Fruit fly (Drosophila melanogaster): Measurements from ENCODE around the gene vito.

vito gene

DNA sequence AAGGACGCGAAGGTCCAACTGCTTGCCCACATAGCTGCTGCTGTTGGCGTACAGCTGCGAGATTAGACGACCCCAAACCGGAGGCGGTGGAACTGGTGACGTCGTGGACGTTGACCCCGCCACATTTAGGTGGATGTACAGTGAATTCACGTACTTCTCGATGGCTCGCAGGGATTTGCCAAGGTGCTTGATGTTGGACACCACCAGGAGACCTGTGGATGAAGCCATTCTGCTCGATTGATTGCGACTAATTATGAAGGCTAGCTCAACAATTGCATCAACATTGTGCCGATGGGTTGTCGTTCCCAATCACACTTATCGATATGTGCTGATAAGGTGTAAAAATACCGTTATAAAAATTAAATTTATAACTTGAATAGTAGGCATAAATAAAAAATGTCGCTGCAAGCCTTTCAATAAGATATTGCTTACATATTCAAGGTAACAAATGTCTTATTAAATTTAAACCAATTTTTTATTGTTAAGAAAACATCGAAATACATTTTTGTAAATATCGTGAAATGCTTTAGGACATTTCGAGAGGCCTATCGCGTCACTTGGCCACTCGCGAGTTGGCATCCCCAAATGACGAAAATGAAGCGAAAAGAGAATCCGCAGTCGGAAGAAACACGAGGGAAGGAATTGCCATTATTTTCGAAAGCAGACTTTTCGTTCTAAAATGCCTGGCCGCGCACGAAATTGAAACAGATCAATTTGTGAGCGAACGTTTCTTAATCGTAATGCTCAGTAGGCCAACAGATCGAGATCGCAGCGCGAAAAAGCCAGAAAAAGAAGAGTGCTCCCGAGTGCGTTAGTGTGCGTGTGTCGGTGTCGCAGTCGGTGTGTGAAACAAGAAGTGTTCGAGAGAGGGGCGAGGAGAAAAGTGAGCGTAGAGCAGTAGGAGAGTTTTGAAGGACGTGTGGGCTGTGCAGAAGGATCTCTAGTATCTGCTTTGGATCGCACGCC lies 8.3 kb downstream of the vito start, which contains the start of the genes Ppat-Dpck and scny:
Ppat-Dpck (minus strand) TSS at position 263 of the 966 bp plus-strand sequence.
scny (plus strand) TSS at position 471 of the 966 bp plus-strand sequence.
- TF ChIP-seq CG12768 (GFP tag; optimal IDR thresholded peaks at IDR 0.05) (peak; percentile 16), CG1620 (GFP tag; optimal IDR thresholded peaks at IDR 0.05) (no peak), tj (GFP tag; optimal IDR thresholded peaks at IDR 0.05) (peak; percentile 51), CG33017 (tag; optimal IDR thresholded peaks at IDR 0.05) (no peak), cic (GFP tag; optimal IDR thresholded peaks at IDR 0.05) (peak; percentile 52), bab1 (GFP tag; optimal IDR thresholded peaks at IDR 0.05) (peak; percentile 54), Crg-1 (GFP tag; optimal IDR thresholded peaks at IDR 0.05) (no peak), kay (GFP tag; ENCODE audit: borderline replicate concordance) (no peak), pad (GFP tag; optimal IDR thresholded peaks at IDR 0.05) (no peak), CG7101 (tag; optimal IDR thresholded peaks at IDR 0.05) (peak; percentile 48), Mnt (GFP tag; optimal IDR thresholded peaks at IDR 0.05) (peak; percentile 91), Hr96 (GFP tag; optimal IDR thresholded peaks at IDR 0.05) (no peak), ovo (GFP tag; optimal IDR thresholded peaks at IDR 0.05) (peak; percentile 83), CG11617 (GFP tag; optimal IDR thresholded peaks at IDR 0.05) (peak; percentile 60), cnc (optimal IDR thresholded peaks at IDR 0.05) (no peak), CG14711 (tag; optimal IDR thresholded peaks at IDR 0.05) (peak; percentile 88), Clk (GFP tag; optimal IDR thresholded peaks at IDR 0.05) (no peak)

DNA sequence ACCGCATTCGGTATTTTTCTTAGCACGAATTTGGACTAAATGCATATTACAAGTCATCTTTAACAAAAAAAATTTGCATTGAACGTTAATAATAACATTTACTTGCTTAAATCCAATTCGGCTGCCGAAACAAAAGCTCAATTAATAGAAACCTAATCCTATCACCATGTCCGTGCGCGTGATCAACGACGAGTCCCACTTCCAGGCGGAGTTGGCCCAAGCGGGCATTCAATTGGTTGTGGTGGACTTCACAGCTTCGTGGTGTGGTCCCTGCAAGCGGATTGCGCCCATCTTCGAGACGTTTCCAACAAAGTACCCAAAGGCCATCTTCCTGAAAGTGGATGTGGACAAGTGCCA lies 11.3 kb downstream of the vito start, which contains the start of gene Txl:
Txl (plus strand) TSS at position 3 of the 357 bp plus-strand sequence.
- TF ChIP-seq CG12768 (GFP tag; optimal IDR thresholded peaks at IDR 0.05) = no peak
- TF ChIP-seq Hr96 (GFP tag; optimal IDR thresholded peaks at IDR 0.05) = no peak
- no peak for TF ChIP-seq CG1620 (GFP tag; optimal IDR thresholded peaks at IDR 0.05)
- peak; percentile 85 to 95 for TF ChIP-seq cnc (optimal IDR thresholded peaks at IDR 0.05)

DNA sequence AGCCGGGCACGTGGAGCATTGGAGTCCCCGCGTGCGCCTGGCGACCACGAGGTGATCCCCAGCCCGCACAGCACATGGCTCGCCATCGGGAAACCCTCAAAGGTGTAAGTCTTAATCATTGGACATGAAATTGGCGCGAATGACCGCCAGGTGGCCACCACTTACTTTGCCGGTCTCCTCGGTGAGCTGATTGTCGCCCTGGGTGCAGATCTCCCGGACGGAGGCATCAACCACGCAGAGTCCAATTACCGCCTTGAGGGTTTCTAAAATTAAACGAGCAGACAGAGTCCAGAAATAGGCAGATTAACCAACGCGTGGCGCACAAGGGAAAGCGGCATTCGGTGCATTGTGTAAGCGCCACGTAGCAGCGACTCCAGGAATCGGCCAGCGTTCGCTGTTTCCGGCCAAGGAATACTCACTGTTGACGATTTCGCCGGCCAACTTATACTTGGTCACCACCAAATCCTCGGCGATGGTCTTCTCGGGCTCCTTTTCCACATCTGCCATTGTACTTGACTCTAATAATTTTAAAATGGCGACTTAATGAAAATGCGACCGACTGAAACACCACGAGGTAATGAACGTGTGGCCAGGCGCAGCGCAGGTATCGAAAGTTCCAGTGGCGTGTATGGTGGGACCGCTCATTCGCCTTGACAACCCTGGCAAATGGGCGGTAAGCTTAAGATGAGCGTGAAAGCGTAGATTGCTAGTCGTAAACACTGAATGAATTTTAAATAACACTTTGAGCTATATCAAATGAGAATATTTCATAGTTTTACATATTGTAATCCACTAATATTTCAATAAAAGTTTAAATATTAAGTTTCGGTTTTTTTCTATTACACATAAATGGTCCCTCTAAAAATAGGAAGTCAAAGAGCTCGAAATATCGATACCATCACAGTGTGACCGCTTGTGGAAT lies 11.9 kb downstream of the vito start, which contains the start of gene CG10576:
CG10576 (minus strand) TSS at position 781 of the 922 bp plus-strand sequence.
- TF ChIP-seq pad (GFP tag; optimal IDR thresholded peaks at IDR 0.05) (peak; percentile 20), bab1 (GFP tag; optimal IDR thresholded peaks at IDR 0.05) (peak; percentile 21), Crg-1 (GFP tag; optimal IDR thresholded peaks at IDR 0.05) (peak; percentile 52), CG5204 (GFP tag; optimal IDR thresholded peaks at IDR 0.05) (no peak), tj (GFP tag; optimal IDR thresholded peaks at IDR 0.05) (peak; percentile 21), CG11617 (GFP tag; optimal IDR thresholded peaks at IDR 0.05) (peak; percentile 44), CG12768 (GFP tag; optimal IDR thresholded peaks at IDR 0.05) (no peak), Mnt (GFP tag; optimal IDR thresholded peaks at IDR 0.05) (peak; percentile 98), CG14711 (tag; optimal IDR thresholded peaks at IDR 0.05) (peak; percentile 95), CG7101 (tag; optimal IDR thresholded peaks at IDR 0.05) (peak; percentile 18), CG1620 (GFP tag; optimal IDR thresholded peaks at IDR 0.05) (peak; percentile 42), ovo (GFP tag; optimal IDR thresholded peaks at IDR 0.05) (no peak)

DNA sequence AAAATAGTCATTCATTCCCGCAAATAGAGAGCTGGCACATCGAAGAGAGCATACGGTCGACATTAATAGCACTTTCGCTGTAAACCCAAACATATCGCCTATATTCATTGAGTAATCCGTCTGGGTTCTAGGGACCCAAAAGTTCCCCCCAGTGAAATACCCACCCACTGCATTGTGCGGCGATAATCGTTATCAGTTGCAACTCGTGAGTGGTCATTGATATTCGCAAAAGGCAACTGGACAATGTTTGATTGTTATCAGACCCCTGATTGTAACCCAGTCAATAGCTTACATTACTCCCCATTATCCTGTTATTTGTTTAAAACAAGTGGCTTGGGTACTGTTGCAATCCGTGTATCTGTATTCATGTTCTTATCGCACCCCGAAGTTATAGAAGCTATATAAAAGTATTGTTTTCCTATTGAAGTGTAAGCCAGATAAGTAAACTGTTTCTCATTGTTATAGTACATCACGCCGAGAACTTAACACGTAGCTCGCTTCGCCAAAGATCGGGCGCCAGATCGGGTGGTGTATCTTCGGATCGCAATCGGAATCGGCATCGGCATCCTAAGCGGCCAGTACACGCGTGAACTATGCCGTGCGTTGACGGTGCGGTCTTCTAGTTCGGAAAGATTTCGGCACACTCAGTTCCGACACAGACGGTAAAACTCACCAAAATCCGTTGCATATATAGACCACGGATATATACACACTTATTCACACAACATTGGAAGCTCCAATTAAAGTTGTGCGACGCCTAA lies 23.3 kb downstream of the vito start:
- no peak for TF ChIP-seq CG11617 (GFP tag; optimal IDR thresholded peaks at IDR 0.05)
- peak; percentile 26 for TF ChIP-seq Mnt (GFP tag; optimal IDR thresholded peaks at IDR 0.05)
- TF ChIP-seq cic (GFP tag; optimal IDR thresholded peaks at IDR 0.05) = peak; percentile 98
- no peak for TF ChIP-seq toe (GFP tag; optimal IDR thresholded peaks at IDR 0.05)
- TF ChIP-seq cnc (optimal IDR thresholded peaks at IDR 0.05) = no peak
- peak; percentile 3 for TF ChIP-seq CG7045 (GFP tag; optimal IDR thresholded peaks at IDR 0.05)
- TF ChIP-seq CG5204 (GFP tag; optimal IDR thresholded peaks at IDR 0.05) = no peak
- TF ChIP-seq CG12768 (GFP tag; optimal IDR thresholded peaks at IDR 0.05) = peak; percentile 29
- no peak for TF ChIP-seq Crg-1 (GFP tag; optimal IDR thresholded peaks at IDR 0.05)
- no peak for TF ChIP-seq bab1 (GFP tag; optimal IDR thresholded peaks at IDR 0.05)
- TF ChIP-seq ovo (GFP tag; optimal IDR thresholded peaks at IDR 0.05) = no peak

DNA sequence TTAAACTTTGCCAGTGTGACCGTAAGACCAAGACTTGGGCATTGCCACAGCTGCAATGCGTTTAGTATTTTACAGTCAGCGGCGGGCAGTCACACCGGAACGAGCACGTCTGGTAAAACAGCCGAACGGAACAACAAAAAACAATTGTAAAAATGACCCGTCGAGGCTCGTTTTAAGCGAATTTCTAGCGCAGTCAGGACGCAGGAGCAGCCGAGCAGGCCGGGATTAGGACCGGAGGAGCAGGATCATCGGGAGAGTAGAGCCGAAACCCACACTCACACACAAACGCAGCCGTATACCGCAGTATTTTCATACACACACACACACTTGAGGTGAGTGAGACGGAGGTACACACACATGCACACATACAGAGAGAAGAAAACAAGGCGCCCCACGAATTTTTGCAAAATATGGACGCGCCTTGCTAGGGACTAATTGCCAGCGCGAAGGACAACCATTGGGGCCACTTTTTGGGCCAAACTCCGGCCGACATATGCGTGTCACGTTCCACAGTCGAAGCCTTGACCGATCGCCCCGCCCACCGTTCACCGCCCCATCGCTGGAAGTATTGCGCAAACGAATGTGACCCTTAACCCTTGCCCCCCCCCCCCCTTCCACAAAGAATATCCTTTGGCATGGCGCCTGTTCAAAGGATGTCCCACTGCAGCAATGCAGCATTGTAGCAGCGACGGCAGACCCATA lies 24.1 kb downstream of the vito start, which contains the start of gene Usp47:
Usp47 (plus strand) TSS at position 71 of the 702 bp plus-strand sequence.
- peak; percentile 18 for TF ChIP-seq CG1620 (GFP tag; optimal IDR thresholded peaks at IDR 0.05)
- TF ChIP-seq toe (GFP tag; optimal IDR thresholded peaks at IDR 0.05) = no peak
- TF ChIP-seq Mnt (GFP tag; optimal IDR thresholded peaks at IDR 0.05) = peak; percentile 56
- peak; percentile 23 for TF ChIP-seq bab1 (GFP tag; optimal IDR thresholded peaks at IDR 0.05)
